Fruit fly (Drosophila melanogaster): ENCODE data around the gene Ndc1.
A peak's percentile ranks its signal among the peaks of the same experiment; 100 is the strongest.

Gene Ndc1

DNA sequence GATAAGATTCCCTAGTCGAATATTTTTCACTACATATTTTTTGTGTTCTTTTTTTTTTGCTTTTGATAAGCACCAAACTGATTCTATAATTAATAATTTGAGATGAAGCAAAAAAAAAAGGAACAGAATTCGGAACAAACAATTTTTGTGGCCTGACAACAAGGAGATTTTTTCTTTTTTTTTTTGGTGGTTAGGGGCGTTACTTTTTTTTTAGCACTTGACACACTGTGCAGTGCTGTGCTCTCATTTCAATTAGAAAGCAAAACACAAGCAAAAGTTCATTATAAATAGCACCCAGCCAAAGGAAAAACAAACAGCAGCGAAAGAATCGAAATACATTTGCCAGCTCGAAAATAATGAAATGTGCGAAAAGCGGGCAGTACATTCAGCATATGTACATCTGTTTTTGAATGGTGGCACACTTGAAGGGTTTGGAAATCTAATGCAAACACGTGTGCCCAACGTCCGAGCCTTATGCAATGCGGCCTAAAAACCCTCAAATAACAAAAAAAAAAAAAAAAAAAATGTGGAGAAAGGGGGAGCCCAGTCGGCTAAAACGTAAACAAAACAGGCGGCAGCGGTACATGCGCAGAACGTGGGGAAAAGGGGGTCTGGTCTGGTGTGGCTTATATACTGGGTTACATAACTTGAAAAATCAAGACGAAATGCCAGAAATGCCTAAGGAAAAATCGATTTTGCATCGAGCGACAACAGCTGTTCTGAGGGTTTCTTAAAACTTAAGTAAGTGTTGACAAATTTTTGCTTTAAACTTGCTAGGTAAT is 17.6 kb downstream of the Ndc1 start (continued):
- TF ChIP-seq CG14014 (GFP tag; IDR thresholded peaks at IDR 0.05) (no peak), ssp (GFP tag; IDR thresholded peaks at IDR 0.05) (no peak), CG33557 (GFP tag; optimal IDR thresholded peaks at IDR 0.05) (no peak), lola (GFP tag; optimal IDR thresholded peaks at IDR 0.05) (no peak), CG2889 (GFP tag; IDR thresholded peaks at IDR 0.05) (no peak; the same call in 2 of the 3 replicates), repo (GFP tag; optimal IDR thresholded peaks at IDR 0.05) (no peak), Sry-β (GFP tag; optimal IDR thresholded peaks at IDR 0.05) (no peak)

DNA sequence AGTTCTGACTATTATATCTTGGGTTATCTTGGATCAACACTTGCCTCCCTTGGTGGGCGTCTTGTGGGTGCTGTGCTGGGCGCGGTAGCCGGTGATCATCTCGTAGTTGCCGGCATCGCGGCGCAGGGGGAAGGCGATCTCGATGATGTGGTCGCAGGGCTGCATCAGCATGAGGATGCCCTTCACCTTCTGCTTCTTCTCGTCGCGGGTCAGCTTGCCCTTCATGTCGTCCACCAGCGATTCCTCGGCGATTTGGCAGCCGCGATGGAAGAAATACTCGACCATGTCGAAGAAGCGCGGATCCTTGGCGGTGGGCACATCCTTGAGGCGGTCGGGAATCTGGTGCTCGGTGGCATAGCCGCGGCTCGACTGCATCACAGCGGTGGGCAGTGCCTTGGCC is 18.4 kb downstream of the Ndc1 start:
- TF ChIP-seq CG5245 (GFP tag; optimal IDR thresholded peaks at IDR 0.05) (no peak), aop (GFP tag; IDR thresholded peaks at IDR 0.05) (no peak), Nf-YA (GFP tag; IDR thresholded peaks at IDR 0.05) (no peak), CHES-1-like (GFP tag; optimal IDR thresholded peaks at IDR 0.05) (peak; percentile 10), br (optimal IDR thresholded peaks at IDR 0.05) (no peak), nom (GFP tag; optimal IDR thresholded peaks at IDR 0.05) (no peak), CG8478 (optimal IDR thresholded peaks at IDR 0.05) (peak; percentile 13), CG31388 (GFP tag; optimal IDR thresholded peaks at IDR 0.05) (no peak), knrl (GFP tag; IDR thresholded peaks at IDR 0.05; ENCODE audit: partially characterized antibody) (no peak), CG8089 (GFP tag; optimal IDR thresholded peaks at IDR 0.05) (no peak), CG12071 (GFP tag; optimal IDR thresholded peaks at IDR 0.05) (no peak), Optix (GFP tag; IDR thresholded peaks at IDR 0.05) (no peak), Antp (GFP tag; optimal IDR thresholded peaks at IDR 0.05) (peak; percentile 27), CG11093 (GFP tag; IDR thresholded peaks at IDR 0.05) (0 out of 3 replicates have a peak, but pooled peaks have one; percentile 23), Ravus (GFP tag; IDR thresholded peaks at IDR 0.05) (no peak), scrt (GFP tag; optimal IDR thresholded peaks at IDR 0.05) (no peak), Camta (GFP tag; optimal IDR thresholded peaks at IDR 0.05) (peak; percentile 26), Xbp1 (GFP tag; optimal IDR thresholded peaks at IDR 0.05) (no peak), pb (GFP tag; optimal IDR thresholded peaks at IDR 0.05) (peak; percentile 61), sens (GFP tag) (no peak), Spps (tag; optimal IDR thresholded peaks at IDR 0.05) (no peak), gt (GFP tag; IDR thresholded peaks at IDR 0.05) (no peak), prd (optimal IDR thresholded peaks at IDR 0.05) (no peak), prd (GFP tag; IDR thresholded peaks at IDR 0.05) (0 out of 3 replicates have a peak, but pooled peaks have one; percentile 13)

DNA sequence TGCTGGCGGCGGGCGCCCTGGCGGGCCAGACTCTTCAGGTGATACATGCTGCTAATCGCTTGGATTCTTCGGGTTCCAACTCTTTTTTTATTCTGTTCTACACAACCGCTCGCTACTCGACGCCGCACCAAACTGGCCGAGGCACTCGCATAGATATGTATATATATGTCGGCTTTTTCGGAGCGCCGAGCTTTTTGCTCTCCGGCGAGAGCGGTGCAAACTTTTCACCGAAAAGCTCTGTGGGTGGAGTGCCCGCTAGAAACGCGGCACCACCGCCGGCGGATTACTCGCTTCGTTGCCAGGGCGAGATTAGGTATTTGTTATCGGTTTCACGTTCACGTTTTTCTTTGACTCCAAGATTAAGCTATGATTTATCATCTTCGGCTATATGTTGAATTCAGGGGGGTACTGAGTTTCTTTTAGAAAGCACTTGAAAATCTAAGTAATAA is 18.8 kb downstream of the Ndc1 start, which contains the start of gene Gdh:
Gene Gdh (minus strand): TSS at position 137 of the 449 bp plus-strand sequence.
- TF ChIP-seq CG12071 (GFP tag; optimal IDR thresholded peaks at IDR 0.05) (peak; percentile 47), p53 (GFP tag; optimal IDR thresholded peaks at IDR 0.05) (peak; percentile 23), trh (GFP tag; optimal IDR thresholded peaks at IDR 0.05) (no peak), CG9215 (GFP tag; IDR thresholded peaks at IDR 0.05) (no peak), ara (GFP tag; IDR thresholded peaks at IDR 0.05) (no peak), CG14860 (GFP tag; IDR thresholded peaks at IDR 0.05; ENCODE audit: partially characterized antibody) (no peak), tin (GFP tag; optimal IDR thresholded peaks at IDR 0.05) (no peak), Dll (GFP tag; IDR thresholded peaks at IDR 0.05; ENCODE audit: partially characterized antibody) (no peak), Sry-β (GFP tag; optimal IDR thresholded peaks at IDR 0.05) (no peak), tio (GFP tag; optimal IDR thresholded peaks at IDR 0.05) (no peak), CG34376 (GFP tag; optimal IDR thresholded peaks at IDR 0.05) (peak; percentile 89), CG17802 (tag; optimal IDR thresholded peaks at IDR 0.05) (no peak), CG17385 (GFP tag; optimal IDR thresholded peaks at IDR 0.05) (peak; percentile 52), Adf1 (GFP tag; IDR thresholded peaks at IDR 0.05) (peak; percentile 69; the same call in 1 of the 2 replicates), gfzf (GFP tag; optimal IDR thresholded peaks at IDR 0.05) (no peak), en (GFP tag; optimal IDR thresholded peaks at IDR 0.05) (no peak), NC2α (GFP tag; optimal IDR thresholded peaks at IDR 0.05) (peak; percentile 32), CG10147 (GFP tag; optimal IDR thresholded peaks at IDR 0.05) (peak; percentile 35), hb (GFP tag; IDR thresholded peaks at IDR 0.05; ENCODE audit: partially characterized antibody) (no peak), CG7271 (tag; optimal IDR thresholded peaks at IDR 0.05) (no peak), Xrp1 (GFP tag; IDR thresholded peaks at IDR 0.05) (no peak), nom (GFP tag; optimal IDR thresholded peaks at IDR 0.05) (peak; percentile 72)
